Worm (Caenorhabditis elegans) whole organism, midembryonic: ENCODE data around the gene dif-1.
A peak's percentile ranks its signal among the peaks of the same experiment; 100 is the strongest.

Experiments used
- T22C8.4 ChIP-seq: fragments of 200-800 bp; sonication (Bioruptor generic); IDR thresholded peaks from 2 replicates; pipeline ENCODE4 v1.3.6; 2022; ENCODE audit warnings: missing genetic modification characterization, missing compliant biosample characterization
- cog-1 ChIP-seq: sonication (generic microtip); optimal IDR thresholded peaks from 2 replicates; lab custom pipeline; 2016; ENCODE audit warnings: missing genetic modification characterization, missing compliant biosample characterization
- flt-1 ChIP-seq: fragments of 200-800 bp; sonication (Bioruptor generic); IDR thresholded peaks from 2 replicates; pipeline ENCODE4 v1.3.6; 2022; ENCODE audit warnings: missing genetic modification characterization, missing compliant biosample characterization
- klf-2 ChIP-seq: fragments of 200-800 bp; sonication (Bioruptor generic); conservative IDR thresholded peaks from 2 replicates; pipeline ENCODE4 v1.3.6; 2022; ENCODE audit warnings: missing genetic modification reagents, missing genetic modification characterization, missing compliant biosample characterization
- med-1 ChIP-seq: sonication (generic microtip); optimal IDR thresholded peaks from 2 replicates; lab custom pipeline; 2017; ENCODE audit warnings: missing genetic modification characterization, mild to moderate bottlenecking, missing compliant biosample characterization, antibody characterized with exemption, missing genetic modification reagents; ENCODE audit not compliant: insufficient read depth
- ref-1 ChIP-seq: fragments of 200-800 bp; sonication (Bioruptor generic); conservative IDR thresholded peaks from 2 replicates; pipeline ENCODE4 v1.3.6; 2022; ENCODE audit warnings: missing genetic modification reagents, missing genetic modification characterization, missing compliant biosample characterization
- tab-1 ChIP-seq: fragments of 200-800 bp; sonication (Bioruptor generic); IDR thresholded peaks from 2 replicates; pipeline ENCODE4 v1.3.6; 2022; ENCODE audit warnings: missing genetic modification characterization, missing compliant biosample characterization
- ztf-23 ChIP-seq: fragments of 200-800 bp; sonication (Bioruptor generic); IDR thresholded peaks from 2 replicates; pipeline ENCODE4 v1.3.6; 2022; ENCODE audit warnings: missing genetic modification reagents, missing genetic modification characterization, missing compliant biosample characterization
- ztf-29 ChIP-seq: fragments of 200-800 bp; sonication (Bioruptor generic); IDR thresholded peaks from 2 replicates; pipeline ENCODE4 v1.3.6; 2022; ENCODE audit warnings: missing genetic modification reagents, missing genetic modification characterization, missing compliant biosample characterization

Gene dif-1

ce11 chrIV:7552958-7553553 is at the start of gene dif-1:
Gene dif-1 (minus strand): TSS chrIV:7553008.
- TF ChIP-seq klf-2 (GFP tag; lab: Robert Waterston, UW) (no peak), ztf-23 (GFP tag; lab: Robert Waterston, UW) (no peak), T22C8.4 (GFP tag; lab: Robert Waterston, UW) (no peak), tab-1 (GFP tag; lab: Robert Waterston, UW) (no peak), med-1 (GFP tag; lab: Kevin White, UChicago) (no peak), ref-1 (GFP tag; lab: Robert Waterston, UW) (no peak), cog-1 (tag; lab: Kevin White, UChicago) (no peak), flt-1 (GFP tag; lab: Robert Waterston, UW) (no peak), ztf-29 (GFP tag; lab: Robert Waterston, UW) (no peak)

- TF ChIP-seq tab-1 (GFP tag; lab: Robert Waterston, UW) (no peak), klf-2 (GFP tag; lab: Robert Waterston, UW) (no peak), med-1 (GFP tag; lab: Kevin White, UChicago) (no peak), ref-1 (GFP tag; lab: Robert Waterston, UW) (no peak), flt-1 (GFP tag; lab: Robert Waterston, UW) (no peak), cog-1 (tag; lab: Kevin White, UChicago) (no peak), ztf-29 (GFP tag; lab: Robert Waterston, UW) (no peak), T22C8.4 (GFP tag; lab: Robert Waterston, UW) (no peak), ztf-23 (GFP tag; lab: Robert Waterston, UW) (no peak)
Observed at ce11 chrIV:7588631-7589030, 35.8 kb upstream of the dif-1 start, which contains the start of gene cla-1. Gene cla-1 (plus strand): TSS chrIV:7588931.

- TF ChIP-seq ztf-23 (GFP tag; lab: Robert Waterston, UW) (no peak), T22C8.4 (GFP tag; lab: Robert Waterston, UW) (no peak), ztf-29 (GFP tag; lab: Robert Waterston, UW) (no peak), cog-1 (tag; lab: Kevin White, UChicago) (no peak), ref-1 (GFP tag; lab: Robert Waterston, UW) (no peak), flt-1 (GFP tag; lab: Robert Waterston, UW) (no peak), klf-2 (GFP tag; lab: Robert Waterston, UW) (no peak)
Observed at ce11 chrIV:7586972-7587371, 34.2 kb upstream of the dif-1 start.

- TF ChIP-seq ztf-23 (GFP tag; lab: Robert Waterston, UW) (no peak), ref-1 (GFP tag; lab: Robert Waterston, UW) (no peak), flt-1 (GFP tag; lab: Robert Waterston, UW) (no peak), cog-1 (tag; lab: Kevin White, UChicago) (no peak), med-1 (GFP tag; lab: Kevin White, UChicago) (no peak), klf-2 (GFP tag; lab: Robert Waterston, UW) (no peak), ztf-29 (GFP tag; lab: Robert Waterston, UW) (no peak), T22C8.4 (GFP tag; lab: Robert Waterston, UW) (no peak), tab-1 (GFP tag; lab: Robert Waterston, UW) (no peak)
Observed at ce11 chrIV:7585273-7585882, 32.6 kb upstream of the dif-1 start.

ce11 chrIV:7580062-7580614 is 27.3 kb upstream of the dif-1 start, which contains the start of the genes cec-5 and nol-10:
Gene cec-5 (minus strand): TSS chrIV:7580112.
Gene nol-10 (plus strand): TSS chrIV:7580597.
- TF ChIP-seq cog-1 (tag; lab: Kevin White, UChicago) (peak; percentile 70), T22C8.4 (GFP tag; lab: Robert Waterston, UW) (no peak), flt-1 (GFP tag; lab: Robert Waterston, UW) (peak; percentile 45; the same call in 1 of the 2 replicates)

- TF ChIP-seq tab-1 (GFP tag; lab: Robert Waterston, UW), result no peak
- no peak for TF ChIP-seq flt-1 (GFP tag; lab: Robert Waterston, UW)
- no peak for TF ChIP-seq ztf-29 (GFP tag; lab: Robert Waterston, UW)
- TF ChIP-seq med-1 (GFP tag; lab: Kevin White, UChicago), result no peak
- no peak for TF ChIP-seq klf-2 (GFP tag; lab: Robert Waterston, UW)
- no peak for TF ChIP-seq cog-1 (tag; lab: Kevin White, UChicago)
- TF ChIP-seq T22C8.4 (GFP tag; lab: Robert Waterston, UW), result no peak
- TF ChIP-seq ztf-23 (GFP tag; lab: Robert Waterston, UW), result no peak
Observed at ce11 chrIV:7578281-7578680, 25.5 kb upstream of the dif-1 start, which contains the start of gene F32E10.5. Gene F32E10.5 (minus strand): TSS chrIV:7578381.

- 0 out of 2 replicates have a peak, but pooled peaks have one; percentile 8 for TF ChIP-seq T22C8.4 (GFP tag; lab: Robert Waterston, UW)
- TF ChIP-seq ref-1 (GFP tag; lab: Robert Waterston, UW), result no peak
- no peak for TF ChIP-seq tab-1 (GFP tag; lab: Robert Waterston, UW)
Observed at ce11 chrIV:7575147-7575768, 22.4 kb upstream of the dif-1 start, which contains the start of gene cec-4. Gene cec-4 (plus strand): TSS chrIV:7575718.

- TF ChIP-seq ztf-23 (GFP tag; lab: Robert Waterston, UW) (peak; percentile 96), ref-1 (GFP tag; lab: Robert Waterston, UW) (peak; percentile 92), flt-1 (GFP tag; lab: Robert Waterston, UW) (peak; percentile 97), cog-1 (tag; lab: Kevin White, UChicago) (peak; percentile 89), T22C8.4 (GFP tag; lab: Robert Waterston, UW) (peak; percentile 94), ztf-29 (GFP tag; lab: Robert Waterston, UW) (peak; percentile 97), tab-1 (GFP tag; lab: Robert Waterston, UW) (peak; percentile 97), med-1 (GFP tag; lab: Kevin White, UChicago) (peak; percentile 89), klf-2 (GFP tag; lab: Robert Waterston, UW) (peak; percentile 94)
Observed at ce11 chrIV:7573944-7574343, 21.1 kb upstream of the dif-1 start.
